Fruit fly (Drosophila melanogaster) whole organism, embryonic: ENCODE data around the gene pigs.
A peak's percentile ranks its signal among the peaks of the same experiment; 100 is the strongest.

ENCODE experiments used
- Abd-B ChIP-seq: fragments of 200-800 bp; sonication (Bioruptor generic); optimal IDR thresholded peaks from 2 replicates; lab custom pipeline; 2018; ENCODE audit warnings: missing biosample characterization, mild to moderate bottlenecking, missing genetic modification characterization, moderate library complexity
- Aef1 ChIP-seq: fragments of 200-800 bp; sonication (Bioruptor generic); IDR thresholded peaks from 3 replicates; pipeline ENCODE4 v1.3.6; 2022; ENCODE audit warnings: missing biosample characterization, missing genetic modification characterization
- BEAF-32 ChIP-seq: fragments of 200-800 bp; sonication (Bioruptor generic); optimal IDR thresholded peaks from 3 replicates; lab custom pipeline; 2017; ENCODE audit warnings: missing biosample characterization, missing genetic modification characterization, mild to moderate bottlenecking, moderate library complexity, missing genetic modification reagents
- Bdp1 ChIP-seq: fragments of 200-800 bp; sonication (Bioruptor generic); optimal IDR thresholded peaks from 3 replicates; lab custom pipeline; 2016; ENCODE audit warnings: missing biosample characterization, missing genetic modification characterization
- Blimp-1 ChIP-seq: fragments of 200-800 bp; sonication (Bioruptor generic); optimal IDR thresholded peaks from 3 replicates; lab custom pipeline; 2018; ENCODE audit warnings: missing biosample characterization, missing genetic modification characterization, mild to moderate bottlenecking, moderate library complexity, missing genetic modification reagents
- BtbVII ChIP-seq: fragments of 200-800 bp; sonication (Bioruptor generic); optimal IDR thresholded peaks from 3 replicates; lab custom pipeline; 2017; ENCODE audit warnings: missing biosample characterization, mild to moderate bottlenecking, missing genetic modification characterization
- CG1024 ChIP-seq: fragments of 200-800 bp; sonication (Bioruptor generic); IDR thresholded peaks from 2 replicates; pipeline ENCODE4 v1.3.6; 2022; ENCODE audit warnings: missing biosample characterization, missing genetic modification characterization
- CG12391 ChIP-seq: fragments of 200-800 bp; sonication (Bioruptor generic); optimal IDR thresholded peaks from 3 replicates; lab custom pipeline; 2018; ENCODE audit warnings: missing biosample characterization, mild to moderate bottlenecking, missing genetic modification characterization, moderate library complexity
- CG13424 ChIP-seq: fragments of 200-800 bp; sonication (Bioruptor generic); optimal IDR thresholded peaks from 2 replicates; lab custom pipeline; 2019; ENCODE audit warnings: missing biosample characterization, mild to moderate bottlenecking, missing genetic modification characterization, moderate library complexity
- CG2712 ChIP-seq: fragments of 200-800 bp; optimal IDR thresholded peaks from 3 replicates; lab custom pipeline; 2019; ENCODE audit warnings: missing biosample characterization, mild to moderate bottlenecking, missing genetic modification characterization, moderate library complexity
- CG33557 ChIP-seq: fragments of 200-800 bp; sonication (Bioruptor generic); optimal IDR thresholded peaks from 2 replicates; lab custom pipeline; 2019; ENCODE audit warnings: missing biosample characterization, mild to moderate bottlenecking, missing genetic modification characterization, moderate library complexity
- CG4617 ChIP-seq: fragments of 200-800 bp; sonication (Bioruptor generic); optimal IDR thresholded peaks from 3 replicates; lab custom pipeline; 2016; ENCODE audit warnings: missing biosample characterization, missing genetic modification characterization, borderline replicate concordance
- CG6254 ChIP-seq: fragments of 200-800 bp; sonication (Bioruptor generic); optimal IDR thresholded peaks from 3 replicates; lab custom pipeline; 2017; ENCODE audit warnings: mild to moderate bottlenecking, missing biosample characterization, missing genetic modification reagents, missing genetic modification characterization
- CG6765 ChIP-seq: fragments of 200-800 bp; sonication (Bioruptor generic); optimal IDR thresholded peaks from 3 replicates; lab custom pipeline; 2017; ENCODE audit warnings: missing biosample characterization, mild to moderate bottlenecking, missing genetic modification characterization
- CG7928 ChIP-seq: fragments of 200-800 bp; sonication (Bioruptor generic); optimal IDR thresholded peaks from 2 replicates; lab custom pipeline; 2017; ENCODE audit warnings: missing biosample characterization, mild to moderate bottlenecking, missing genetic modification characterization
- CG8388 ChIP-seq: fragments of 200-800 bp; sonication (Bioruptor generic); optimal IDR thresholded peaks from 2 replicates; lab custom pipeline; 2019; ENCODE audit warnings: missing biosample characterization, mild to moderate bottlenecking, missing genetic modification characterization, moderate library complexity
- CG9215 ChIP-seq: fragments of 200-800 bp; sonication (Bioruptor generic); IDR thresholded peaks from 2 replicates; pipeline ENCODE4 v1.3.6; 2022; ENCODE audit warnings: missing biosample characterization, missing genetic modification characterization
- Chrac-16 ChIP-seq: fragments of 200-800 bp; sonication (Bioruptor generic); optimal IDR thresholded peaks from 3 replicates; lab custom pipeline; 2016; ENCODE audit warnings: missing biosample characterization, missing genetic modification characterization
- D ChIP-seq, 2 experiments: fragments of 200-800 bp in 1 of 2; fragments of >200 bp in 1 of 2; sonication (Bioruptor generic) in 1 of 2; optimal IDR thresholded peaks; 2 replicates in 1 of 2; 3 replicates in 1 of 2; lab custom pipeline; 2017; ENCODE audit warnings: mild to moderate bottlenecking in 1 of 2, missing biosample characterization in 1 of 2, missing genetic modification characterization in 1 of 2, missing genetic modification reagents in 1 of 2
- D19B ChIP-seq: fragments of 200-800 bp; sonication (Bioruptor generic); optimal IDR thresholded peaks from 2 replicates; lab custom pipeline; 2017; ENCODE audit warnings: missing biosample characterization, mild to moderate bottlenecking, missing genetic modification characterization
- Gug ChIP-seq: fragments of 200-800 bp; sonication (Bioruptor generic); IDR thresholded peaks from 4 replicates; pipeline ENCODE4 v1.3.6; 2022; ENCODE audit warnings: missing biosample characterization, missing genetic modification characterization
- HHEX ChIP-seq: fragments of 200-800 bp; sonication (Bioruptor generic); optimal IDR thresholded peaks from 3 replicates; lab custom pipeline; 2017; ENCODE audit warnings: missing biosample characterization, mild to moderate bottlenecking, missing genetic modification characterization, missing genetic modification reagents
- Lpt ChIP-seq: fragments of >200 bp; optimal IDR thresholded peaks from 2 replicates; lab custom pipeline; 2018; ENCODE audit warnings: missing biosample characterization, missing genetic modification characterization
- Med ChIP-seq: fragments of 200-800 bp; sonication (Bioruptor generic); peaks from one replicate; lab custom pipeline; 2016; ENCODE audit warnings: missing biosample characterization, missing genetic modification characterization, mild to moderate bottlenecking, inconsistent platforms, moderate library complexity
- Myb ChIP-seq: fragments of 200-800 bp; sonication (Bioruptor generic); optimal IDR thresholded peaks from 2 replicates; lab custom pipeline; 2016; ENCODE audit warnings: missing biosample characterization, missing genetic modification characterization
- NC2α ChIP-seq: fragments of 200-800 bp; sonication (Bioruptor generic); optimal IDR thresholded peaks from 2 replicates; lab custom pipeline; 2016; ENCODE audit warnings: missing biosample characterization, missing genetic modification characterization
- YL-1 ChIP-seq: fragments of 200-800 bp; sonication (Bioruptor generic); optimal IDR thresholded peaks from 3 replicates; lab custom pipeline; 2017; ENCODE audit warnings: missing biosample characterization, mild to moderate bottlenecking, missing genetic modification characterization
- ap ChIP-seq: fragments of 200-800 bp; sonication (Bioruptor generic); IDR thresholded peaks from 2 replicates; pipeline ENCODE4 v1.3.6; 2022; ENCODE audit warnings: missing biosample characterization, missing genetic modification characterization
- bsh ChIP-seq, 2 experiments: fragments of 200-800 bp; sonication (Bioruptor generic); optimal IDR thresholded peaks; 2 replicates each; lab custom pipeline; 2017 to 2018; ENCODE audit warnings: mild to moderate bottlenecking in 2 of 2, missing biosample characterization in 2 of 2, missing genetic modification characterization in 2 of 2, moderate library complexity in 1 of 2
- caup ChIP-seq: fragments of 200-800 bp; sonication (Bioruptor generic); optimal IDR thresholded peaks from 3 replicates; lab custom pipeline; 2017; ENCODE audit warnings: missing biosample characterization, mild to moderate bottlenecking, missing genetic modification characterization, moderate library complexity; ENCODE audit not compliant: severe bottlenecking
- chinmo ChIP-seq: fragments of 200-800 bp; sonication (Bioruptor generic); IDR thresholded peaks from 4 replicates; pipeline ENCODE4 v1.3.6; 2022; ENCODE audit warnings: missing biosample characterization, missing genetic modification characterization; ENCODE audit not compliant: partially characterized antibody
- dimm ChIP-seq: fragments of 200-800 bp; sonication (Bioruptor generic); IDR thresholded peaks from 2 replicates; pipeline ENCODE4 v1.3.6; 2022; ENCODE audit warnings: missing biosample characterization, missing genetic modification characterization
- dysf ChIP-seq: fragments of 200-800 bp; sonication (Bioruptor generic); IDR thresholded peaks from 3 replicates; pipeline ENCODE4 v1.3.6; 2022; ENCODE audit warnings: missing biosample characterization, missing genetic modification characterization
- eyg ChIP-seq: fragments of 200-800 bp; sonication (Bioruptor generic); optimal IDR thresholded peaks from 3 replicates; lab custom pipeline; 2016; ENCODE audit warnings: missing biosample characterization, missing genetic modification characterization
- klu ChIP-seq: fragments of 200-800 bp; sonication (Bioruptor generic); IDR thresholded peaks from 2 replicates; pipeline ENCODE4 v1.3.6; 2022; ENCODE audit warnings: missing biosample characterization, missing genetic modification characterization
- kni ChIP-seq: fragments of 200-800 bp; sonication (Bioruptor generic); optimal IDR thresholded peaks from 3 replicates; lab custom pipeline; 2017; ENCODE audit warnings: mild to moderate bottlenecking, missing biosample characterization, missing genetic modification reagents, missing genetic modification characterization
- luna ChIP-seq: fragments of 200-800 bp; sonication (Bioruptor generic); optimal IDR thresholded peaks from 2 replicates; lab custom pipeline; 2016; ENCODE audit warnings: missing biosample characterization, missing genetic modification characterization
- mirr ChIP-seq: fragments of 200-800 bp; sonication (Bioruptor generic); optimal IDR thresholded peaks from 3 replicates; lab custom pipeline; 2018; ENCODE audit warnings: missing biosample characterization, mild to moderate bottlenecking, missing genetic modification characterization
- peb ChIP-seq: fragments of 200-800 bp; sonication (Bioruptor generic); IDR thresholded peaks from 2 replicates; pipeline ENCODE4 v1.3.6; 2022; ENCODE audit warnings: missing biosample characterization, missing genetic modification characterization
- ro ChIP-seq: fragments of 200-800 bp; sonication (Bioruptor generic); IDR thresholded peaks from 2 replicates; pipeline ENCODE4 v1.3.6; 2022; ENCODE audit warnings: missing biosample characterization, missing genetic modification characterization
- shn ChIP-seq: fragments of 200-800 bp; sonication (Bioruptor generic); optimal IDR thresholded peaks from 3 replicates; lab custom pipeline; 2016; ENCODE audit warnings: missing biosample characterization, missing genetic modification characterization
- stwl ChIP-seq: fragments of 200-800 bp; sonication (Bioruptor generic); optimal IDR thresholded peaks from 3 replicates; lab custom pipeline; 2018; ENCODE audit warnings: missing biosample characterization, mild to moderate bottlenecking, missing genetic modification characterization, moderate library complexity
- sug ChIP-seq: fragments of 200-800 bp; optimal IDR thresholded peaks from 2 replicates; lab custom pipeline; 2019; ENCODE audit warnings: missing biosample characterization, mild to moderate bottlenecking, missing genetic modification characterization, moderate library complexity
- tna ChIP-seq: fragments of 200-800 bp; sonication (Bioruptor generic); IDR thresholded peaks from 2 replicates; pipeline ENCODE4 v1.3.6; 2022; ENCODE audit warnings: missing biosample characterization, missing genetic modification characterization; ENCODE audit not compliant: partially characterized antibody
- twi ChIP-seq: fragments of 200-800 bp; optimal IDR thresholded peaks from 2 replicates; lab custom pipeline; 2019; ENCODE audit warnings: missing biosample characterization, mild to moderate bottlenecking, missing genetic modification characterization, moderate library complexity
- wek ChIP-seq: fragments of 200-800 bp; sonication (Bioruptor generic); optimal IDR thresholded peaks from 3 replicates; lab custom pipeline; 2018; ENCODE audit warnings: missing biosample characterization, mild to moderate bottlenecking, missing genetic modification characterization, moderate library complexity
- yki ChIP-seq: fragments of >200 bp; optimal IDR thresholded peaks from 3 replicates; lab custom pipeline; 2018
- zen ChIP-seq: fragments of 200-800 bp; sonication (Bioruptor generic); optimal IDR thresholded peaks from 3 replicates; lab custom pipeline; 2018; ENCODE audit warnings: missing biosample characterization, mild to moderate bottlenecking, missing genetic modification characterization, moderate library complexity
- zen2 ChIP-seq: fragments of 200-800 bp; sonication (Bioruptor generic); IDR thresholded peaks from 3 replicates; pipeline ENCODE4 v1.3.6; 2022; ENCODE audit warnings: missing biosample characterization, missing genetic modification characterization; ENCODE audit not compliant: partially characterized antibody

Gene pigs

dm6 chrX:6699255-6699885 is 99.5 kb downstream of the pigs start, which contains the start of gene CG14441 (continued):
- peak; percentile 52 for TF ChIP-seq mirr (GFP tag; lab: Kevin White, UChicago)
- peak; percentile 37 for TF ChIP-seq twi (tag; lab: Kevin White, UChicago)
- peak; percentile 54 for TF ChIP-seq D (optimal IDR thresholded peaks at IDR 0.05; lab: Kevin White, UChicago)
- TF ChIP-seq D (GFP tag; optimal IDR thresholded peaks at IDR 0.05; lab: Kevin White, UChicago), result no peak
- TF ChIP-seq CG2712 (tag; lab: Kevin White, UChicago), result peak; percentile 51
- no peak for TF ChIP-seq Bdp1 (GFP tag; lab: Kevin White, UChicago)
- TF ChIP-seq CG6765 (GFP tag; lab: Kevin White, UChicago), result no peak
- TF ChIP-seq CG13424 (tag; lab: Kevin White, UChicago), result peak; percentile 43
- TF ChIP-seq BtbVII (GFP tag; lab: Kevin White, UChicago), result peak; percentile 80
- peak; percentile 39 for TF ChIP-seq CG33557
- TF ChIP-seq CG8388 (GFP tag; lab: Kevin White, UChicago), result peak; percentile 19
- TF ChIP-seq klu (GFP tag; lab: Robert Waterston, UW), result no peak
- TF ChIP-seq luna (GFP tag; lab: Kevin White, UChicago), result peak; percentile 21
- peak; percentile 36; the same call in 2 of the 3 replicates for TF ChIP-seq dysf (GFP tag; lab: Robert Waterston, UW)
- no peak for TF ChIP-seq YL-1 (GFP tag; lab: Kevin White, UChicago)
- TF ChIP-seq CG6254, result peak; percentile 34
- no peak for TF ChIP-seq dimm
- TF ChIP-seq Chrac-16, result no peak
- no peak for TF ChIP-seq Abd-B (GFP tag; lab: Kevin White, UChicago)
- TF ChIP-seq kni, result peak; percentile 54
- TF ChIP-seq Blimp-1 (GFP tag; lab: Kevin White, UChicago), result no peak
- TF ChIP-seq caup (GFP tag; lab: Kevin White, UChicago), result peak; percentile 80
- peak; percentile 56 for TF ChIP-seq HHEX
- TF ChIP-seq D19B, result no peak
- TF ChIP-seq ro (GFP tag; lab: Robert Waterston, UW), result no peak
- no peak for TF ChIP-seq CG7928 (GFP tag; lab: Kevin White, UChicago)
- peak; percentile 4 for TF ChIP-seq Myb (GFP tag; lab: Kevin White, UChicago)
- peak in 1 of 2 experiments; percentile 49 for TF ChIP-seq bsh (GFP tag; optimal IDR thresholded peaks at IDR 0.05; lab: Kevin White, UChicago)
- TF ChIP-seq tna (GFP tag; lab: Robert Waterston, UW), result peak; percentile 95
- no peak for TF ChIP-seq Aef1 (GFP tag; lab: Robert Waterston, UW)
- peak; percentile 53 for TF ChIP-seq sug (tag; lab: Kevin White, UChicago)
- peak; percentile 37 for TF ChIP-seq NC2α (GFP tag; lab: Kevin White, UChicago)
- no peak for TF ChIP-seq Lpt (GFP tag; lab: Kevin White, UChicago)
- no peak for TF ChIP-seq yki (lab: Kevin White, UChicago)
- TF ChIP-seq stwl (tag; lab: Kevin White, UChicago), result no peak
- peak; percentile 94 for TF ChIP-seq Med (GFP tag; lab: Kevin White, UChicago)
- TF ChIP-seq shn (GFP tag; lab: Kevin White, UChicago), result peak; percentile 18
- peak; percentile 46 for TF ChIP-seq CG12391 (tag; lab: Kevin White, UChicago)
- TF ChIP-seq wek (GFP tag; lab: Kevin White, UChicago), result peak; percentile 5
- peak; percentile 98 for TF ChIP-seq chinmo (GFP tag; lab: Robert Waterston, UW)
- no peak for TF ChIP-seq peb (GFP tag; lab: Robert Waterston, UW)
- TF ChIP-seq CG1024 (GFP tag; lab: Robert Waterston, UW), result no peak
- TF ChIP-seq zen (tag; lab: Kevin White, UChicago), result no peak
- TF ChIP-seq CG9215 (GFP tag; lab: Robert Waterston, UW), result no peak
- 0 out of 4 replicates have a peak, but pooled peaks have one; percentile 3 for TF ChIP-seq Gug (GFP tag; lab: Robert Waterston, UW)
- no peak for TF ChIP-seq eyg (GFP tag; lab: Kevin White, UChicago)
- peak; percentile 94 for TF ChIP-seq BEAF-32 (GFP tag; lab: Kevin White, UChicago)
- TF ChIP-seq CG4617, result no peak
- TF ChIP-seq ap (GFP tag; lab: Robert Waterston, UW), result no peak
- peak; percentile 98 for TF ChIP-seq zen2 (GFP tag; lab: Robert Waterston, UW)
